Fruit fly (Drosophila melanogaster) whole organism, wandering third instar larva: ENCODE results near the gene CG32984.
A peak's percentile ranks its signal among the peaks of the same experiment; 100 is the strongest.

Experiments used
- Abd-B ChIP-seq: fragments of >200 bp; optimal IDR thresholded peaks from 2 replicates; lab custom pipeline; 2017; ENCODE audit warnings: missing biosample characterization, missing genetic modification characterization
- CG32264 ChIP-seq: fragments of 200-800 bp; sonication (Bioruptor generic); optimal IDR thresholded peaks from 2 replicates; lab custom pipeline; 2016; ENCODE audit warnings: missing biosample characterization, missing genetic modification characterization
- CG9705 ChIP-seq: fragments of 200-800 bp; sonication (Bioruptor generic); optimal IDR thresholded peaks from 2 replicates; lab custom pipeline; 2018; ENCODE audit warnings: missing biosample characterization, mild to moderate bottlenecking, missing genetic modification characterization
- CrebA ChIP-seq: fragments of 200-800 bp; sonication (Bioruptor generic); optimal IDR thresholded peaks from 2 replicates; lab custom pipeline; 2016; ENCODE audit warnings: missing biosample characterization, mild to moderate bottlenecking, missing genetic modification characterization, borderline replicate concordance
- Dfd ChIP-seq: fragments of >200 bp; optimal IDR thresholded peaks from 2 replicates; lab custom pipeline; 2017; ENCODE audit warnings: missing biosample characterization, missing genetic modification characterization
- Dif ChIP-seq: fragments of 200-275, 200-300 bp; sonication (Bioruptor generic); optimal IDR thresholded peaks from 2 replicates; lab custom pipeline; 2018; ENCODE audit warnings: missing biosample characterization, missing genetic modification characterization; ENCODE audit not compliant: partially characterized antibody
- GATAd ChIP-seq: sonication (Bioruptor generic); optimal IDR thresholded peaks from 2 replicates; lab custom pipeline; 2016; ENCODE audit warnings: missing biosample characterization, missing genetic modification characterization
- HLH106 ChIP-seq: fragments of 200-800 bp; optimal IDR thresholded peaks from 3 replicates; lab custom pipeline; 2019; ENCODE audit warnings: missing biosample characterization, mild to moderate bottlenecking, missing genetic modification characterization, moderate library complexity
- Hnf4 ChIP-seq: fragments of 200-800 bp; sonication (Bioruptor generic); optimal IDR thresholded peaks from 2 replicates; lab custom pipeline; 2016; ENCODE audit warnings: missing biosample characterization, mild to moderate bottlenecking, missing genetic modification characterization
- Hr78 ChIP-seq: fragments of >200 bp; optimal IDR thresholded peaks from 2 replicates; lab custom pipeline; 2017; ENCODE audit warnings: missing biosample characterization, missing genetic modification characterization
- Hr83 ChIP-seq: fragments of 200-300 bp; sonication (Bioruptor generic); optimal IDR thresholded peaks from 2 replicates; lab custom pipeline; 2016; ENCODE audit warnings: missing biosample characterization, mild to moderate bottlenecking, missing genetic modification characterization, moderate library complexity; ENCODE audit not compliant: poor library complexity, severe bottlenecking
- Jra ChIP-seq: sonication (Bioruptor generic); optimal IDR thresholded peaks from 2 replicates; lab custom pipeline; 2016; ENCODE audit warnings: missing biosample characterization, missing genetic modification characterization
- Mio ChIP-seq: sonication (Bioruptor generic); optimal IDR thresholded peaks from 2 replicates; lab custom pipeline; 2016; ENCODE audit warnings: missing biosample characterization, missing genetic modification characterization
- Myc ChIP-seq: fragments of >200 bp; optimal IDR thresholded peaks from 2 replicates; lab custom pipeline; 2017
- N ChIP-seq: fragments of >200 bp; optimal IDR thresholded peaks from 2 replicates; lab custom pipeline; 2018; ENCODE audit warnings: missing biosample characterization, missing external identifiers, missing genetic modification characterization
- OdsH ChIP-seq: fragments of 200-800 bp; sonication (Bioruptor generic); optimal IDR thresholded peaks from 2 replicates; lab custom pipeline; 2016; ENCODE audit warnings: missing biosample characterization, mild to moderate bottlenecking, missing genetic modification characterization
- Sp1 ChIP-seq: fragments of 200-800 bp; sonication (Bioruptor generic); optimal IDR thresholded peaks from 3 replicates; lab custom pipeline; 2019; ENCODE audit warnings: missing biosample characterization, mild to moderate bottlenecking, missing genetic modification characterization, moderate library complexity
- Vsx2 ChIP-seq: fragments of 200-300, 225-300 bp; sonication (Bioruptor generic); optimal IDR thresholded peaks from 2 replicates; lab custom pipeline; 2018; ENCODE audit warnings: missing biosample characterization, missing genetic modification characterization; ENCODE audit not compliant: partially characterized antibody
- br ChIP-seq: fragments of 200-800 bp; sonication (Bioruptor generic); optimal IDR thresholded peaks from 2 replicates; lab custom pipeline; 2016; ENCODE audit warnings: missing biosample characterization, missing genetic modification characterization
- brk ChIP-seq: fragments of 200-800 bp; sonication (Bioruptor generic); optimal IDR thresholded peaks from 2 replicates; lab custom pipeline; 2016; ENCODE audit warnings: missing biosample characterization, mild to moderate bottlenecking, missing genetic modification characterization
- dl ChIP-seq, 2 experiments: fragments of 175-275, 200-275 bp in 1 of 2; fragments of 200-275 bp in 1 of 2; sonication (Bioruptor generic); optimal IDR thresholded peaks; lab custom pipeline; 2018; ENCODE audit warnings: mild to moderate bottlenecking in 2 of 2, missing biosample characterization in 2 of 2, missing genetic modification characterization in 2 of 2, moderate library complexity in 2 of 2; ENCODE audit not compliant: partially characterized antibody in 2 of 2, insufficient read depth in 1 of 2
- dmrt93B ChIP-seq: fragments of 200-800 bp; sonication (Bioruptor generic); optimal IDR thresholded peaks from 2 replicates; lab custom pipeline; 2018; ENCODE audit warnings: missing biosample characterization, mild to moderate bottlenecking, missing genetic modification characterization
- ey ChIP-seq: fragments of 200-800 bp; sonication (Bioruptor generic); optimal IDR thresholded peaks from 2 replicates; lab custom pipeline; 2016; ENCODE audit warnings: missing biosample characterization, missing genetic modification characterization
- foxo ChIP-seq, 2 experiments: fragments of 200-800 bp; sonication (Bioruptor generic); optimal IDR thresholded peaks; 2 replicates in 1 of 2; 3 replicates in 1 of 2; lab custom pipeline; 2016 to 2017; ENCODE audit warnings: missing biosample characterization in 2 of 2, missing genetic modification characterization in 2 of 2
- fru ChIP-seq: fragments of 200-800 bp; sonication (Bioruptor generic); optimal IDR thresholded peaks from 3 replicates; lab custom pipeline; 2016; ENCODE audit warnings: missing biosample characterization, mild to moderate bottlenecking, missing genetic modification characterization
- h ChIP-seq: fragments of 200-800 bp; sonication (Bioruptor generic); optimal IDR thresholded peaks from 3 replicates; lab custom pipeline; 2016; ENCODE audit warnings: missing biosample characterization, mild to moderate bottlenecking, missing genetic modification characterization
- jim ChIP-seq: fragments of 175-275, 200-325 bp; sonication (Bioruptor generic); optimal IDR thresholded peaks from 2 replicates; lab custom pipeline; 2016; ENCODE audit warnings: missing biosample characterization, mild to moderate bottlenecking, missing genetic modification characterization
- lola ChIP-seq: fragments of >200 bp; optimal IDR thresholded peaks from 2 replicates; lab custom pipeline; 2017; ENCODE audit warnings: missing biosample characterization, missing genetic modification characterization
- psq ChIP-seq: fragments of 200-800 bp; sonication (Bioruptor generic); optimal IDR thresholded peaks from 3 replicates; lab custom pipeline; 2017; ENCODE audit warnings: missing biosample characterization, mild to moderate bottlenecking, missing genetic modification characterization, moderate library complexity
- rgr ChIP-seq: fragments of 200-800 bp; sonication (Bioruptor generic); optimal IDR thresholded peaks from 3 replicates; lab custom pipeline; 2016; ENCODE audit warnings: missing biosample characterization, mild to moderate bottlenecking, missing genetic modification characterization
- sage ChIP-seq: fragments of 200-800 bp; sonication (Bioruptor generic); optimal IDR thresholded peaks from 2 replicates; lab custom pipeline; 2016; ENCODE audit warnings: missing biosample characterization, mild to moderate bottlenecking, missing genetic modification characterization
- sv ChIP-seq: fragments of 200-800 bp; sonication (Bioruptor generic); optimal IDR thresholded peaks from 3 replicates; lab custom pipeline; 2016; ENCODE audit warnings: missing biosample characterization, missing genetic modification characterization
- tai ChIP-seq: sonication (Bioruptor generic); optimal IDR thresholded peaks from 2 replicates; lab custom pipeline; 2016; ENCODE audit warnings: missing biosample characterization, missing genetic modification characterization
- usp ChIP-seq: fragments of >200 bp; optimal IDR thresholded peaks from 2 replicates; lab custom pipeline; 2017; ENCODE audit warnings: missing biosample characterization, missing genetic modification characterization
- woc ChIP-seq: sonication (Bioruptor generic); optimal IDR thresholded peaks from 2 replicates; lab custom pipeline; 2016; ENCODE audit warnings: missing biosample characterization, mild to moderate bottlenecking, missing genetic modification characterization

The CG32984 gene

DNA sequence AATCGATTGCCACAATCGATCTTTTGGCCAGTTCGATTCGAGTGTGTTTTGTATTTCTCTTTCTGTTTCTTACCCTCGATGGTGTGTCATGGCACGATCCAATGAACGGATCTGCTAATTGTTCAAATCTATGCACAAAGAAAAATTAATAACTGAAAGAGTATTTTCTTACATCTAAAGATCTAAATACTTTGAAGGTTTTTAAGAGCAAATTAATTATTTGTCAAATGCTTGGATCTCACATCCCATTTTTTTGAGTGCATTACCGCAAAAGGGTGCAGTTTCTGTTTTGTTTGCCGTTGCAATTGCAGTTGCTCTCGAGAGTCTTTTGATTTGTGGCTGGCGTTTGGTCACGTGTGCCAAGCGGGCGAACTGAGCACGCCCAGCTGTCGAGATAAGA is 42.8 kb upstream of the CG32984 start:
- TF ChIP-seq Dfd (GFP tag; lab: Kevin White, UChicago) (no peak), Dif (GFP tag; lab: Kevin White, UChicago) (no peak), OdsH (no peak), dmrt93B (no peak), Myc (lab: Kevin White, UChicago) (no peak), fru (GFP tag; lab: Kevin White, UChicago) (no peak), Vsx2 (no peak), CrebA (GFP tag; lab: Kevin White, UChicago) (no peak), tai (GFP tag; lab: Kevin White, UChicago) (no peak), usp (no peak), HLH106 (no peak), h (GFP tag; lab: Kevin White, UChicago) (no peak), sv (GFP tag; lab: Kevin White, UChicago) (no peak), Hr83 (no peak), dl (GFP tag; optimal IDR thresholded peaks at IDR 0.05; lab: Kevin White, UChicago; ENCODE audit: insufficient read depth in 1 of 2, partially characterized antibody in 2 of 2) (no peak), ey (GFP tag; lab: Kevin White, UChicago) (no peak)

DNA sequence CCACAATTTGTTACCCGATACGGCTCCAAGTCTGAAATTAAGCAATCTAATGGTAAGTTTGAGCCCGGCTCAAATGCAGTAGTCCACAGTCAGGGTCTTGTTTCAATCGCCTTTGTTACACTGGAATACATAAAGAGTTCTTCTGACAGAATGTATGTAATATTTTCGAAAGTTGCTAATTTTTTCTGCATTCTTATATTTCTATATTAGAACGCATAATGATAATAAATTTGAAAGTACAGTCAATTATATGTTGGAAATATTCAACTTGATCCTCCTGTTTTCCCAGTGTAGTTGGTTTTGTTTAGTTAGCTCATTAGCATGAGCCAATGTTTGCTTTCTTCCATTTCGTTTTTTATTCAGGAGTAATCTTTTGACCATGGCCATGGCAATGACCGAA is 41.4 kb upstream of the CG32984 start:
- TF ChIP-seq foxo (GFP tag; optimal IDR thresholded peaks at IDR 0.05; lab: Kevin White, UChicago) (peak in 1 of 2 experiments; percentile 6), Sp1 (GFP tag; lab: Kevin White, UChicago) (no peak), Jra (GFP tag; lab: Kevin White, UChicago) (no peak), Mio (GFP tag; lab: Kevin White, UChicago) (no peak), Hr83 (no peak), N (GFP tag; lab: Kevin White, UChicago) (no peak), Vsx2 (no peak), ey (GFP tag; lab: Kevin White, UChicago) (peak; percentile 22), dl (GFP tag; optimal IDR thresholded peaks at IDR 0.05; lab: Kevin White, UChicago; ENCODE audit: insufficient read depth in 1 of 2, partially characterized antibody in 2 of 2) (no peak), jim (GFP tag; lab: Kevin White, UChicago) (no peak), Dfd (GFP tag; lab: Kevin White, UChicago) (no peak), fru (GFP tag; lab: Kevin White, UChicago) (peak; percentile 4), woc (GFP tag; lab: Kevin White, UChicago) (no peak), rgr (GFP tag; lab: Kevin White, UChicago) (no peak), CG9705 (GFP tag; lab: Kevin White, UChicago) (no peak), Myc (lab: Kevin White, UChicago) (no peak), br (no peak), OdsH (no peak), brk (no peak), Hnf4 (GFP tag; lab: Kevin White, UChicago) (no peak), Hr78 (GFP tag; lab: Kevin White, UChicago) (no peak), Dif (GFP tag; lab: Kevin White, UChicago) (no peak), lola (GFP tag; lab: Kevin White, UChicago) (no peak), psq (GFP tag; lab: Kevin White, UChicago) (no peak), dmrt93B (no peak), CG32264 (no peak), h (GFP tag; lab: Kevin White, UChicago) (peak; percentile 45), GATAd (no peak)
- TF ChIP-seq, all 38 proteins: peak for 4

dm6 chr2L:8931176-8931575 is 33.6 kb upstream of the CG32984 start:
- TF ChIP-seq fru (GFP tag; lab: Kevin White, UChicago) = no peak
- TF ChIP-seq lola (GFP tag; lab: Kevin White, UChicago) = no peak
- TF ChIP-seq psq (GFP tag; lab: Kevin White, UChicago) = no peak
- no peak for TF ChIP-seq sage (GFP tag; lab: Kevin White, UChicago)
- no peak for TF ChIP-seq HLH106
- no peak for TF ChIP-seq CG9705 (GFP tag; lab: Kevin White, UChicago)
- TF ChIP-seq Abd-B (GFP tag; lab: Kevin White, UChicago) = no peak
- no peak for TF ChIP-seq Dfd (GFP tag; lab: Kevin White, UChicago)
- TF ChIP-seq Jra (GFP tag; lab: Kevin White, UChicago) = no peak
- TF ChIP-seq CG32264 = no peak
- TF ChIP-seq N (GFP tag; lab: Kevin White, UChicago) = no peak
- no peak for TF ChIP-seq brk
- no peak for TF ChIP-seq usp
- TF ChIP-seq, all 38 proteins: peak for 0
